Worm (Caenorhabditis elegans) whole organism, L1 larva: ENCODE data around the gene T10B10.8.

Experiments
- alr-1 ChIP-seq: fragments of 200-800 bp; sonication (Bioruptor generic); optimal IDR thresholded peaks from 2 replicates; lab custom pipeline; 2018; ENCODE audit warnings: borderline replicate concordance, mild to moderate bottlenecking, missing genetic modification characterization, missing compliant biosample characterization
- fkh-10 ChIP-seq: sonication (generic microtip); optimal IDR thresholded peaks from 2 replicates; lab custom pipeline; 2017; ENCODE audit warnings: missing biosample characterization, missing genetic modification reagents, missing genetic modification characterization
- lin-13 ChIP-seq: fragments of 150-350 bp; optimal IDR thresholded peaks from 2 replicates; lab custom pipeline; 2014; ENCODE audit warnings: missing biosample characterization, missing genetic modification reagents, missing genetic modification characterization
- lin-39 ChIP-seq: fragments of 150-350 bp; optimal IDR thresholded peaks from 2 replicates; lab custom pipeline; 2014; ENCODE audit warnings: missing biosample characterization, missing genetic modification reagents, missing genetic modification characterization
- nhr-11 ChIP-seq: fragments of 150-350 bp; optimal IDR thresholded peaks from 2 replicates; lab custom pipeline; 2014; ENCODE audit warnings: missing biosample characterization, missing genetic modification characterization
- nhr-76 ChIP-seq: sonication (generic microtip); optimal IDR thresholded peaks from 2 replicates; lab custom pipeline; 2017; ENCODE audit warnings: missing biosample characterization, missing genetic modification characterization
- nhr-90 ChIP-seq: sonication (generic microtip); optimal IDR thresholded peaks from 2 replicates; lab custom pipeline; 2016; ENCODE audit warnings: mild to moderate bottlenecking, missing genetic modification characterization, missing compliant biosample characterization; ENCODE audit not compliant: poor library complexity
- skn-1 ChIP-seq: fragments of 150-350 bp; optimal IDR thresholded peaks from 2 replicates; lab custom pipeline; 2014; ENCODE audit warnings: missing biosample characterization, missing genetic modification characterization
- swsn-7 ChIP-seq: sonication (generic microtip); optimal IDR thresholded peaks from 2 replicates; lab custom pipeline; 2016; ENCODE audit warnings: missing genetic modification characterization, missing compliant biosample characterization
- tlp-1 ChIP-seq: fragments of 150-350 bp; optimal IDR thresholded peaks from 2 replicates; lab custom pipeline; 2014; ENCODE audit warnings: missing biosample characterization, missing genetic modification characterization
- unc-30 ChIP-seq: sonication (generic microtip); optimal IDR thresholded peaks from 2 replicates; lab custom pipeline; 2017; ENCODE audit warnings: missing biosample characterization, missing genetic modification characterization
- unc-62 ChIP-seq: fragments of 150-350 bp; optimal IDR thresholded peaks from 2 replicates; lab custom pipeline; 2014; ENCODE audit warnings: missing biosample characterization, missing genetic modification reagents, missing genetic modification characterization

DNA sequence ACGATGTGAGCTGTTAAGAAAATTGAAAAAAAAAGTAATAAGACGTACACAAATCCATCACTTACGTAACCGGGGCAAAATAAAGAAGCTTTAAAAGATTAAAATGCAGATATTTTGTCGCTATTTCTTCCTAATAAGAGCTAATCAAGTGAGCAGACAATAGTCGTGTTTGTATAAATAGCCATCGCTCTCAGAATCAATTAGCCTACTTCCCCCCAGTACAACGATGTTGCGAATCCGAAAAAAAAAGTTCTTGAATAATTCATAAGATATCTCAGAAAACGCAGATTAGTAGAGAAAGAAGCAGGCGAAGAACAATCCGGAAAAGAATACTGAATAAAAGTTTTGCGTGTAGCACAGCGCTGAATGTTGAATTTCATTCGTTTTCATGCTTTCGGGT lies 49.2 kb upstream of the T10B10.8 start:
- TF ChIP-seq nhr-11 (tag; lab: Kevin White, UChicago) (no peak), skn-1 (tag; lab: Kevin White, UChicago) (no peak), tlp-1 (tag; lab: Kevin White, UChicago) (no peak), nhr-76 (tag; lab: Kevin White, UChicago) (no peak), nhr-90 (tag; lab: Kevin White, UChicago) (no peak), lin-13 (GFP tag; lab: Kevin White, UChicago) (no peak), lin-39 (tag; lab: Kevin White, UChicago) (no peak), alr-1 (tag; lab: Kevin White, UChicago) (no peak), unc-30 (tag; lab: Kevin White, UChicago) (no peak), unc-62 (GFP tag; lab: Kevin White, UChicago) (no peak), swsn-7 (no peak), fkh-10 (GFP tag; lab: Kevin White, UChicago) (no peak)
